Worm (Caenorhabditis elegans) whole organism, young adult: Measurements from ENCODE around the gene T02H6.6.

ENCODE experiments used
- C06A6.2 ChIP-seq: fragments of 200-800 bp; sonication (Bioruptor generic); conservative IDR thresholded peaks from 2 replicates; pipeline ENCODE4 v1.3.6; 2022; ENCODE audit warnings: missing genetic modification characterization, missing compliant biosample characterization
- C17E4.6 ChIP-seq: fragments of 200-800 bp; sonication (Bioruptor generic); IDR thresholded peaks from 2 replicates; pipeline ENCODE4 v1.3.6; 2022; ENCODE audit warnings: missing genetic modification reagents, missing genetic modification characterization, missing compliant biosample characterization
- D2030.7 ChIP-seq: fragments of 200-800 bp; sonication (Bioruptor generic); IDR thresholded peaks from 2 replicates; pipeline ENCODE4 v1.3.6; 2022; ENCODE audit warnings: missing genetic modification reagents, missing genetic modification characterization, missing compliant biosample characterization
- F33H1.4 ChIP-seq: fragments of 200-800 bp; sonication (Bioruptor generic); IDR thresholded peaks from 2 replicates; pipeline ENCODE4 v1.3.6; 2022; ENCODE audit warnings: missing genetic modification reagents, missing genetic modification characterization, missing compliant biosample characterization
- F37B4.10 ChIP-seq: fragments of 200-800 bp; sonication (Bioruptor generic); IDR thresholded peaks from 2 replicates; pipeline ENCODE4 v1.3.6; 2022; ENCODE audit warnings: missing genetic modification characterization, missing compliant biosample characterization
- F39B2.1 ChIP-seq: fragments of 200-800 bp; sonication (Bioruptor generic); IDR thresholded peaks from 2 replicates; pipeline ENCODE4 v1.3.6; 2022; ENCODE audit warnings: missing genetic modification reagents, missing genetic modification characterization, missing compliant biosample characterization
- K11D2.4 ChIP-seq: fragments of 200-800 bp; sonication (Bioruptor generic); IDR thresholded peaks from 2 replicates; pipeline ENCODE4 v1.3.6; 2022; ENCODE audit warnings: missing genetic modification reagents, missing genetic modification characterization, missing compliant biosample characterization
- Y53G8AR.9 ChIP-seq: fragments of 200-800 bp; sonication (Bioruptor generic); conservative IDR thresholded peaks from 2 replicates; pipeline ENCODE4 v1.3.6; 2022; ENCODE audit warnings: missing genetic modification reagents, missing genetic modification characterization, missing compliant biosample characterization
- Y56A3A.18 ChIP-seq: fragments of 200-800 bp; sonication (Bioruptor generic); IDR thresholded peaks from 2 replicates; pipeline ENCODE4 v1.3.6; 2022; ENCODE audit warnings: missing genetic modification reagents, missing genetic modification characterization, missing compliant biosample characterization
- Y95B8A.8 ChIP-seq: fragments of 200-800 bp; sonication (Bioruptor generic); IDR thresholded peaks from 2 replicates; pipeline ENCODE4 v1.3.6; 2022; ENCODE audit warnings: missing genetic modification reagents, missing genetic modification characterization, missing compliant biosample characterization
- aptf-2 ChIP-seq: fragments of 200-800 bp; sonication (Bioruptor generic); conservative IDR thresholded peaks from 2 replicates; pipeline ENCODE4 v1.3.6; 2022; ENCODE audit warnings: missing genetic modification reagents, missing genetic modification characterization, missing compliant biosample characterization
- aptf-3 ChIP-seq: fragments of 200-800 bp; sonication (Bioruptor generic); IDR thresholded peaks from 2 replicates; pipeline ENCODE4 v1.3.6; 2022; ENCODE audit warnings: missing genetic modification characterization, missing compliant biosample characterization
- attf-3 ChIP-seq: fragments of 200-800 bp; sonication (Bioruptor generic); conservative IDR thresholded peaks from 2 replicates; pipeline ENCODE4 v1.3.6; 2022; ENCODE audit warnings: missing genetic modification reagents, missing genetic modification characterization, missing compliant biosample characterization
- attf-6 ChIP-seq: fragments of 200-800 bp; sonication (Bioruptor generic); IDR thresholded peaks from 2 replicates; pipeline ENCODE4 v1.3.6; 2022; ENCODE audit warnings: missing genetic modification reagents, missing genetic modification characterization, missing compliant biosample characterization
- bed-1 ChIP-seq: fragments of 200-800 bp; sonication (Bioruptor generic); IDR thresholded peaks from 2 replicates; pipeline ENCODE4 v1.3.6; 2022; ENCODE audit warnings: missing genetic modification reagents, missing genetic modification characterization, missing compliant biosample characterization
- cebp-2 ChIP-seq: fragments of 200-800 bp; sonication (Bioruptor generic); IDR thresholded peaks from 2 replicates; pipeline ENCODE4 v1.3.6; 2022; ENCODE audit warnings: missing genetic modification characterization, missing compliant biosample characterization
- ceh-100 ChIP-seq: fragments of 200-800 bp; sonication (Bioruptor generic); IDR thresholded peaks from 2 replicates; pipeline ENCODE4 v1.3.6; 2022; ENCODE audit warnings: missing genetic modification reagents, missing genetic modification characterization, missing compliant biosample characterization
- ceh-40 ChIP-seq: fragments of 200-800 bp; sonication (Bioruptor generic); IDR thresholded peaks from 2 replicates; pipeline ENCODE4 v1.3.6; 2022; ENCODE audit warnings: missing genetic modification characterization, missing compliant biosample characterization
- ceh-58 ChIP-seq: fragments of 200-800 bp; sonication (Bioruptor generic); IDR thresholded peaks from 2 replicates; pipeline ENCODE4 v1.3.6; 2022; ENCODE audit warnings: missing genetic modification characterization, missing compliant biosample characterization
- ceh-91 ChIP-seq: fragments of 200-800 bp; sonication (Bioruptor generic); IDR thresholded peaks from 2 replicates; pipeline ENCODE4 v1.3.6; 2022; ENCODE audit warnings: missing genetic modification reagents, missing genetic modification characterization, missing compliant biosample characterization
- dox-1 ChIP-seq: fragments of 200-800 bp; sonication (Bioruptor generic); IDR thresholded peaks from 2 replicates; pipeline ENCODE4 v1.3.6; 2022; ENCODE audit warnings: missing genetic modification reagents, missing genetic modification characterization, missing compliant biosample characterization
- egl-18 ChIP-seq: fragments of 200-800 bp; sonication (Bioruptor generic); IDR thresholded peaks from 2 replicates; pipeline ENCODE4 v1.3.6; 2022; ENCODE audit warnings: missing genetic modification reagents, missing genetic modification characterization, missing compliant biosample characterization
- egl-44 ChIP-seq: fragments of 200-800 bp; sonication (Bioruptor generic); IDR thresholded peaks from 2 replicates; pipeline ENCODE4 v1.3.6; 2022; ENCODE audit warnings: missing genetic modification reagents, missing genetic modification characterization, missing compliant biosample characterization
- egrh-3 ChIP-seq: fragments of 200-800 bp; sonication (Bioruptor generic); IDR thresholded peaks from 2 replicates; pipeline ENCODE4 v1.3.6; 2022; ENCODE audit warnings: missing genetic modification reagents, missing genetic modification characterization, missing compliant biosample characterization
- hmg-20 ChIP-seq: fragments of 200-800 bp; sonication (Bioruptor generic); IDR thresholded peaks from 2 replicates; pipeline ENCODE4 v1.3.6; 2022; ENCODE audit warnings: missing genetic modification reagents, missing genetic modification characterization, missing compliant biosample characterization
- hsf-1 ChIP-seq: fragments of 200-800 bp; sonication (Bioruptor generic); IDR thresholded peaks from 2 replicates; pipeline ENCODE4 v1.3.6; 2022; ENCODE audit warnings: missing genetic modification reagents, missing genetic modification characterization, missing compliant biosample characterization
- lag-1 ChIP-seq: fragments of 200-800 bp; sonication (Bioruptor generic); IDR thresholded peaks from 2 replicates; pipeline ENCODE4 v1.3.6; 2022; ENCODE audit warnings: missing genetic modification reagents, missing genetic modification characterization, missing compliant biosample characterization
- let-526 ChIP-seq: fragments of 200-800 bp; sonication (Bioruptor generic); IDR thresholded peaks from 2 replicates; pipeline ENCODE4 v1.3.6; 2022; ENCODE audit warnings: missing genetic modification reagents, missing genetic modification characterization, missing compliant biosample characterization
- lin-26 ChIP-seq: fragments of 200-800 bp; sonication (Bioruptor generic); IDR thresholded peaks from 2 replicates; pipeline ENCODE4 v1.3.6; 2022; ENCODE audit warnings: missing genetic modification reagents, missing genetic modification characterization, missing compliant biosample characterization
- madf-3 ChIP-seq: fragments of 200-800 bp; sonication (Bioruptor generic); IDR thresholded peaks from 2 replicates; pipeline ENCODE4 v1.3.6; 2022; ENCODE audit warnings: missing genetic modification reagents, missing genetic modification characterization, missing compliant biosample characterization
- madf-6 ChIP-seq: fragments of 200-800 bp; sonication (Bioruptor generic); IDR thresholded peaks from 2 replicates; pipeline ENCODE4 v1.3.6; 2022; ENCODE audit warnings: missing genetic modification reagents, missing genetic modification characterization, missing compliant biosample characterization
- madf-8 ChIP-seq: fragments of 200-800 bp; sonication (Bioruptor generic); conservative IDR thresholded peaks from 2 replicates; pipeline ENCODE4 v1.3.6; 2022; ENCODE audit warnings: missing genetic modification reagents, missing genetic modification characterization, missing compliant biosample characterization
- mcd-1 ChIP-seq: fragments of 200-800 bp; sonication (Bioruptor generic); IDR thresholded peaks from 2 replicates; pipeline ENCODE4 v1.3.6; 2022; ENCODE audit warnings: missing genetic modification reagents, missing genetic modification characterization, missing compliant biosample characterization
- nfya-2 ChIP-seq: fragments of 200-800 bp; sonication (Bioruptor generic); IDR thresholded peaks from 2 replicates; pipeline ENCODE4 v1.3.6; 2022; ENCODE audit warnings: missing genetic modification reagents, missing genetic modification characterization, missing compliant biosample characterization
- ztf-25 ChIP-seq: fragments of 200-800 bp; sonication (Bioruptor generic); IDR thresholded peaks from 2 replicates; pipeline ENCODE4 v1.3.6; 2022; ENCODE audit warnings: missing genetic modification reagents, missing genetic modification characterization, missing compliant biosample characterization
- ztf-28 ChIP-seq: fragments of 200-800 bp; sonication (Bioruptor generic); IDR thresholded peaks from 2 replicates; pipeline ENCODE4 v1.3.6; 2022; ENCODE audit warnings: missing genetic modification reagents, missing genetic modification characterization, missing compliant biosample characterization
- ztf-6 ChIP-seq: fragments of 200-800 bp; sonication (Bioruptor generic); IDR thresholded peaks from 2 replicates; pipeline ENCODE4 v1.3.6; 2022; ENCODE audit warnings: missing genetic modification reagents, missing genetic modification characterization, missing compliant biosample characterization

The T02H6.6 gene

DNA sequence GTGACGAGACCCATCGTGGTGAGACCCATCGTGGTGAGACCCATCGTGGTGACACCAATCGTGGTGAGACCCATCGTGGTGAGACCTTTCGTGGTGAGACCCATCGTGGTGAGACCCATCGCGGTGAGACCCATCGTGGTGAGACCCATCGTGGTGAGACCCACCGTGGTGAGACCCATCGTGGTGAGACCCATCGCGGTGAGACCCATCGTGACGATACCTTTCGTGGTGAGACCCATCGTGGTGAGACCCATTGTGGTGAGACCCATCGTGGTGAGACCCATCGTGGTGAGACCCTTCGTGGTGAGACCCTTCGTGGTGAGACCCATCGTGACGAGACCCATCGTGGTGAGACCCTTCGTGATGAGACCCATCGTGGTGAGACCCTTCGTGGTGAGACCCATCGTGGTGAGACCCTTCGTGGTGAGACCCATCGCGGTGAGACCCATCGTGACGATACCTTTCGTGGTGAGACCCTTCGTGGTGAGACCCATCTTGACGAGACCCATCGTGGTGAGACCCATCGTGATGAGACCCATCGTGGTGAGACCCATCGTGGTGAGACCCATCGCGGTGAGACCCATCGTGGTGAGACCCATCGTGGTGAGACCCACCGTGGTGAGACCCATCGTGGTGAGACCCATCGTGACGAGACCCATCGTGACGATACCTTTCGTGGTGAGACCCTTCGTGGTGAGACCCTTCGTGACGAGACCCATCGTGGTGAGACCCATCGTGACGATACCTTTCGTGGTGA is 13.4 kb downstream of the T02H6.6 start:
- 0 out of 2 replicates have a peak, but pooled peaks have one; percentile 27 for TF ChIP-seq attf-6 (GFP tag; lab: Robert Waterston, UW)
- 0 out of 2 replicates have a peak, but pooled peaks have one; percentile 8 for TF ChIP-seq attf-3 (GFP tag; lab: Robert Waterston, UW)
- TF ChIP-seq egl-44 (GFP tag; lab: Robert Waterston, UW): 0 out of 2 replicates have a peak, but pooled peaks have one; percentile 75
- TF ChIP-seq C06A6.2 (GFP tag; lab: Robert Waterston, UW): peak; percentile 46; the same call in 1 of the 2 replicates
- 0 out of 2 replicates have a peak, but pooled peaks have one; percentile 10 for TF ChIP-seq mcd-1 (GFP tag; lab: Robert Waterston, UW)
- peak; percentile 78; the same call in 1 of the 2 replicates for TF ChIP-seq F39B2.1 (GFP tag; lab: Robert Waterston, UW)
- peak; percentile 51; the same call in 1 of the 2 replicates for TF ChIP-seq dox-1 (GFP tag; lab: Robert Waterston, UW)
- 0 out of 2 replicates have a peak, but pooled peaks have one; percentile 32 for TF ChIP-seq hmg-20 (GFP tag; lab: Robert Waterston, UW)
- peak; percentile 73 for TF ChIP-seq lin-26 (GFP tag; lab: Robert Waterston, UW)
- TF ChIP-seq bed-1 (GFP tag; lab: Robert Waterston, UW): peak; percentile 88; the same call in 1 of the 2 replicates
- 0 out of 2 replicates have a peak, but pooled peaks have one; percentile 22 for TF ChIP-seq C17E4.6 (GFP tag; lab: Robert Waterston, UW)
- TF ChIP-seq F33H1.4 (GFP tag; lab: Robert Waterston, UW): peak; percentile 78
- TF ChIP-seq ztf-28: peak; percentile 79
- peak; percentile 41; the same call in 1 of the 2 replicates for TF ChIP-seq ceh-91 (GFP tag; lab: Robert Waterston, UW)
- peak; percentile 73; the same call in 1 of the 2 replicates for TF ChIP-seq hsf-1
- TF ChIP-seq lag-1 (GFP tag; lab: Robert Waterston, UW): peak; percentile 87; the same call in 1 of the 2 replicates
- TF ChIP-seq K11D2.4: 0 out of 2 replicates have a peak, but pooled peaks have one; percentile 44
- peak; percentile 98 for TF ChIP-seq ceh-58 (GFP tag; lab: Robert Waterston, UW)
- TF ChIP-seq Y56A3A.18: peak; percentile 12; the same call in 1 of the 2 replicates
- peak; percentile 84; the same call in 1 of the 2 replicates for TF ChIP-seq cebp-2
- TF ChIP-seq Y95B8A.8 (GFP tag; lab: Robert Waterston, UW): 0 out of 2 replicates have a peak, but pooled peaks have one; percentile 20
- TF ChIP-seq madf-8 (GFP tag; lab: Robert Waterston, UW): peak; percentile 31
- TF ChIP-seq let-526: 0 out of 2 replicates have a peak, but pooled peaks have one; percentile 47
- peak; percentile 59; the same call in 1 of the 2 replicates for TF ChIP-seq ceh-40 (GFP tag; lab: Robert Waterston, UW)
- TF ChIP-seq Y53G8AR.9: peak; percentile 85
- peak; percentile 81; the same call in 1 of the 2 replicates for TF ChIP-seq egrh-3 (GFP tag; lab: Robert Waterston, UW)
- peak; percentile 93 for TF ChIP-seq madf-3 (GFP tag; lab: Robert Waterston, UW)
- peak; percentile 64; the same call in 1 of the 2 replicates for TF ChIP-seq ztf-25
- 0 out of 2 replicates have a peak, but pooled peaks have one; percentile 75 for TF ChIP-seq aptf-3 (GFP tag; lab: Robert Waterston, UW)
- 0 out of 2 replicates have a peak, but pooled peaks have one; percentile 31 for TF ChIP-seq ceh-100
- 0 out of 2 replicates have a peak, but pooled peaks have one; percentile 13 for TF ChIP-seq aptf-2 (GFP tag; lab: Robert Waterston, UW)
- 0 out of 2 replicates have a peak, but pooled peaks have one; percentile 54 for TF ChIP-seq ztf-6 (GFP tag; lab: Robert Waterston, UW)
- TF ChIP-seq nfya-2 (GFP tag; lab: Robert Waterston, UW): 0 out of 2 replicates have a peak, but pooled peaks have one; percentile 74
- TF ChIP-seq madf-6 (GFP tag; lab: Robert Waterston, UW): 0 out of 2 replicates have a peak, but pooled peaks have one; percentile 18
- peak; percentile 74; the same call in 1 of the 2 replicates for TF ChIP-seq egl-18

DNA sequence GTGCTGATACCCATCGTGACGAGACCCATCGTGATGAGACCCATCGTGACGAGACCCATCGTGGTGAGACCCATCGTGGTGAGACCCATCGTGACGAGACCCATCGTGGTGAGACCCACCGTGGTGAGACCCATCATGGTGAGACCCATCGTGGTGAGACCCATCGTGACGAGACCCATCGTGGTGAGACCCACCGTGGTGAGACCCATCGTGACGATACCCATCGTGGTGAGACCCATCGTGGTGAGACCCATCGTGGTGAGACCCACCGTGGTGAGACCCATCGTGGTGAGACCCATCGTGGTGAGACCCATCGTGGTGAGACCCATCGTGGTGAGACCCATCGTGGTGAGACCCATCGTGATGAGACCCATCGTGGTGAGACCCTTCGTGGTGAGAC is 14.9 kb downstream of the T02H6.6 start:
- TF ChIP-seq madf-6 (GFP tag; lab: Robert Waterston, UW) (0 out of 2 replicates have a peak, but pooled peaks have one; percentile 36), aptf-2 (GFP tag; lab: Robert Waterston, UW) (peak; percentile 21; the same call in 1 of the 2 replicates), attf-6 (GFP tag; lab: Robert Waterston, UW) (0 out of 2 replicates have a peak, but pooled peaks have one; percentile 45), ztf-25 (0 out of 2 replicates have a peak, but pooled peaks have one; percentile 12), F33H1.4 (GFP tag; lab: Robert Waterston, UW) (peak; percentile 64; the same call in 1 of the 2 replicates), egrh-3 (GFP tag; lab: Robert Waterston, UW) (peak; percentile 50; the same call in 1 of the 2 replicates), D2030.7 (GFP tag; lab: Robert Waterston, UW) (peak; percentile 18; the same call in 1 of the 2 replicates), lin-26 (GFP tag; lab: Robert Waterston, UW) (0 out of 2 replicates have a peak, but pooled peaks have one; percentile 11), ceh-91 (GFP tag; lab: Robert Waterston, UW) (peak; percentile 44), F37B4.10 (GFP tag; lab: Robert Waterston, UW) (0 out of 2 replicates have a peak, but pooled peaks have one; percentile 44)
